Worm (Caenorhabditis elegans): ENCODE results near the gene F13H8.1.

Gene F13H8.1

DNA sequence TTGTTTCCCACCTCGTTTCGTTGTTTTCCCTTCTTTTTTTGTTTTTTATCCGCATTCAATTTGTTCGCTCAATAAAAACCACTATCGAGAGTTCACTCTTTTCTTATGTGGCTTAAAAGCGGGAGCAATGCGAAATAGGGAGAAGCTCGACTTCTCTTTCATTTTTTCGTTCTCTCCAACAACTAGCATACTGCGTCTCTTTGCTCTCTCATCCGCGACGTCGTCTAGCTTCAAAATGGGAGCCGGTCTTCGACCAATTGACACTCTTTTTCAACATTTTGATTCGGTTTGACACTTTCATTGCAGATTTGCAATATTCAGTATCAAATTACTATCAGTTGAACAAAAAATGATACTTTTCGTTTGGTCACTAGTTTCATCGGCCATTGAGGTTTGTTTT, 9.3 kb upstream of the F13H8.1 start, which contains the start of gene bpl-1:
bpl-1 (plus strand) TSS at position 301 of the 400 bp plus-strand sequence.
- 0 out of 2 replicates have a peak, but pooled peaks have one; percentile 15 for TF ChIP-seq nfyb-1 (GFP tag; IDR thresholded peaks at IDR 0.05)
- no peak for TF ChIP-seq nfya-2 (GFP tag; IDR thresholded peaks at IDR 0.05)

DNA sequence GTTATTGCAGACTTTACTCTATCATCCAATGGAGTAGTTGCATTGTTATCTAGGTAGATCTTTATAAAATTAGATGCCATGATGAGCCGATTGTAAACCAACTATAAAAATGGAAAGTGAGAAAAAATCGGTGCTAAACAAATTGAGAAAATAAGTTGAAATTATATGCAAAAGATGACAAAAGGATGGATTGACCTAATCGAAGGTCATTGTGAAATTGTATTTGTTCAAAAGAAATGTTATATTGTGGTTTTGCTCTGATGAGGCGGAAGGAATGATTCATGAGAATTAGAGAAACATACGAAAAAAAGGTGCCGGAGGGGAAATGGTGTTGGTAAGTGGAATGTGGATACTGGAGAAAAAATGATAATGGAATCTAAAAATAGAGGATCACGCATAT, 2.2 kb upstream of the F13H8.1 start, which contains the start of gene scly-1:
scly-1 (minus strand) TSS at position 101 of the 400 bp plus-strand sequence.
- no peak for TF ChIP-seq ZK185.1 (tag; optimal IDR thresholded peaks at IDR 0.05; ENCODE audit: poor library complexity, severe bottlenecking)
- no peak for TF ChIP-seq C06A6.2 (GFP tag; conservative IDR thresholded peaks at IDR 0.05)
- no peak for TF ChIP-seq lag-1 (GFP tag; IDR thresholded peaks at IDR 0.05)
- no peak for TF ChIP-seq B0261.1 (tag; optimal IDR thresholded peaks at IDR 0.05)

DNA sequence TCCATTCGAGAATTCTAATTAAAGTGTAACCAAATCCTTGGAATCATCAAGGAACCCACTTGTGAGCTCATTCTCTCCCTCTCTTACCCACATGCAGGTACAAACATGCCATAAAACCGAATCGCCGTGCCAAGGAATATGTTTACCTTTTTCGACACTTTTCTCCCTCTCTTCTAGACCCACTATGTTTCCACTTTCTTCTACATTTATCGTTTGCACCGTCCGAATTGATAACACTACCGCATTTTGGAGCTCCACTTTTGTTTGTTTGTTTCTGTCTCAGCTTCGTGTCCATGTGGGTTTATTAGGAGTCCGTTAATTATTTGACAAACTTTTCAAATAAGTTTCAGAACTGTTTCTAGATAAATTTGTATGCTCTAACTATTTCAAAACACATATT, 1.3 kb upstream of the F13H8.1 start:
- TF ChIP-seq F52B5.7 (tag; optimal IDR thresholded peaks at IDR 0.05) (no peak), hrde-1 (tag; optimal IDR thresholded peaks at IDR 0.05; ENCODE audit: borderline replicate concordance) (no peak), nhr-80 (tag; optimal IDR thresholded peaks at IDR 0.05) (peak; percentile 13), Y53F4B.3 (GFP tag; IDR thresholded peaks at IDR 0.05) (no peak), bed-2 (GFP tag; IDR thresholded peaks at IDR 0.05) (no peak), cebp-1 (GFP tag; IDR thresholded peaks at IDR 0.05) (no peak), cebp-1 (tag; optimal IDR thresholded peaks at IDR 0.05) (no peak), F57A8.1 (GFP tag; optimal IDR thresholded peaks at IDR 0.05) (no peak)

DNA sequence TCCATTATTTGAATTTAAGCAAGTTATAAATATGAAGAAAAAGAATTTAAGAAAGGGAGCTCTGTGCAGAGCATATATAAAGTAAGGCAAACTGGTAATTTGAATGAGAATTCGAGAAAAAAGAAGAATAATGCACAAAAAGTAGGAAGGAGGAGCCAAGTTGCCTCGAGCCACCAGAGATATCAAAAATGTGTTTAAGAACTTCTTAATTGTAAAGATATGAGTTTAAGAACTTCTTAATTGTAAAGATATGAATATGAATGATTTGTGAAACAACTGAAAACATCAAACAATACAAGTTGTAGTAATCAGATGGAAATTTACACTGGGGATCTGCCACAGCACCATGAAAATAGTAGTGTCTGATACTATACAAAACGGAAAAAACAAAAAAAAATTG, 3.7 kb downstream of the F13H8.1 start, which contains the start of gene F13H8.6:
F13H8.6 (minus strand) TSS at position 101 of the 400 bp plus-strand sequence.
- no peak for TF ChIP-seq athp-1 (tag; optimal IDR thresholded peaks at IDR 0.05)
- TF ChIP-seq lin-35 (GFP tag; optimal IDR thresholded peaks at IDR 0.05) = no peak
- no peak for TF ChIP-seq rec-8 (tag; optimal IDR thresholded peaks at IDR 0.05)
- no peak for TF ChIP-seq F52B5.7 (tag; optimal IDR thresholded peaks at IDR 0.05)
- no peak for TF ChIP-seq F55B11.4 (tag; optimal IDR thresholded peaks at IDR 0.05; ENCODE audit: borderline replicate concordance, insufficient read depth)

DNA sequence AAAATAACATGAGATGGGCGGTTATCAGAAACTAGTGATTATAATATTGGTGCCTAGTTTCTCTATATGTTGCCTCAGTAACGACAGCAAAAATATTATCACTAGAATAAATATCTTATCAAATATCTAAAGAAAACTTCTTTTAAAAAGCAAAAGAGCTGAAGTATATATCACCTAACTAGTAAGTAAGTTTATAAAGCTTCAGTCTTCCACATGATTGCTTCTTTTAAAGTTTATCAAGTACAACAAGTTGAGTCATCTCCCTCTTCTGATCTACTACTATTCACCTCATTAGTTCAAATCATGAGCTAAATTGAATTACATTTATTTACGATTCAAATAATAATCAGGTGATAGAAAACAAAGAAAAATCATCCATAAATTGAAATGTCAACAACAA, 4.9 kb downstream of the F13H8.1 start:
- TF ChIP-seq sea-2 (GFP tag; IDR thresholded peaks at IDR 0.05) (no peak), lin-35 (GFP tag; optimal IDR thresholded peaks at IDR 0.05) (no peak), ets-4 (GFP tag; optimal IDR thresholded peaks at IDR 0.05) (no peak), F33H1.4 (GFP tag; IDR thresholded peaks at IDR 0.05) (no peak), Y56A3A.18 (GFP tag; IDR thresholded peaks at IDR 0.05) (no peak), ztf-26 (tag; optimal IDR thresholded peaks at IDR 0.05) (no peak), ztf-25 (GFP tag; IDR thresholded peaks at IDR 0.05) (no peak), unc-62 (GFP tag; optimal IDR thresholded peaks at IDR 0.05) (no peak), athp-1 (tag; optimal IDR thresholded peaks at IDR 0.05) (no peak), snpc-1.3 (tag; optimal IDR thresholded peaks at IDR 0.05; ENCODE audit: insufficient read depth) (no peak), gei-17 (GFP tag; optimal IDR thresholded peaks at IDR 0.05) (no peak)

DNA sequence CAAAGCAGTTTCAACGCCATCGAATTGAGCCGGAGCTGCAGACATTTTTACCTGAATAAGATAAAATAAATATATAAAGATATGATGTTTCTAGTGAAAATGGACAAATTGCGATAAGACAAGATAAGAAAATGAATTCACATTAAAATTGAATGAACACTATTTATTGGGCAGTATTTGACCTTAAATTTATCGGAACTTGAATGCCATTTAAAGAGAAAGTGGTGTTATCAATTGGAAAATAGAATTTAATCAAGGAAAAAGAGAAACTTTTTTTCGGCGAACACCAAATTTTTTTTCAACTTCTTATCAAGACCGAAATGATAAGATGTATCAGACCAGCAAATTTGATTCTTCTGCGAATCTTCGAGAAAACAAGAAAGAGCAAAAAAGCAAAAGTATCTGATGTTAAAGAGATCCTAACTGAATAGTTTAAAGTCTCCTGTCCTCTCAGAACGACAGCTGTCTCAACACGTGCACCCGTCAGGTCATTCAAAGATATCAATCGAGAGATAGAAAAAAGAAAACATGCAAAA, 6.9 kb downstream of the F13H8.1 start, which contains the start of gene upb-1:
upb-1 (minus strand) TSS at position 51 of the 536 bp plus-strand sequence.
- TF ChIP-seq efl-1 (GFP tag; optimal IDR thresholded peaks at IDR 0.05) (no peak), nhr-80 (tag; optimal IDR thresholded peaks at IDR 0.05) (peak; percentile 32)
